Worm (Caenorhabditis elegans): ENCODE results near the gene tsen-2.

Gene tsen-2

DNA sequence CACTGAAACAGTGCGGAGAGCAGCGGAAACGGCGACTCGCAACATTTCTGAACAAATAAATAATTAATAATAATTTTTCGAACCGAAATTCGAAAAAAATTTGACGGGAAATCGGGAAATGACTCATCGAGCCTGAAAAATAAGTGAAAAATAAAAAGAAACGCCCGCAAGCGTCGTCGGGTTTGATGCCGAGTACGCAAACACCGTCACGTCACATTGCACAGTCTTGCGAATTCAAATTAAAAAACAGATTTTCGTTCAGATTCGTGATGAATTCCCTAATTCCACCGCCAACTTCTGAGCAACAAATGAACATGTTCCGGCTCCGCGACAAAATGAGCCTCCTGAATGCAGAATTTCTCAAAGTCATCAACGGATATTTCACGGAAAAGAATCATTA lies 17.6 kb upstream of the tsen-2 start, which contains the start of the genes ndab-1 and npp-16:
ndab-1 (minus strand) TSS at position 47 of the 400 bp plus-strand sequence.
npp-16 (plus strand) TSS at position 263 of the 400 bp plus-strand sequence.
- peak in 1 of 2 experiments; percentile 1 for TF ChIP-seq mdl-1 (tag; optimal IDR thresholded peaks at IDR 0.05)
- no peak for TF ChIP-seq tlp-1 (tag; optimal IDR thresholded peaks at IDR 0.05)
- peak; percentile 47 for TF ChIP-seq dsc-1 (tag; optimal IDR thresholded peaks at IDR 0.05)
- peak; percentile 51 for TF ChIP-seq nhr-47 (tag; optimal IDR thresholded peaks at IDR 0.05)
- TF ChIP-seq nhr-20 (tag; optimal IDR thresholded peaks at IDR 0.05), result peak; percentile 35
- no peak for TF ChIP-seq irx-1 (tag; optimal IDR thresholded peaks at IDR 0.05)
- peak; percentile 38 to 51 for TF ChIP-seq lin-35 (GFP tag; optimal IDR thresholded peaks at IDR 0.05)
- TF ChIP-seq mab-9 (GFP tag; IDR thresholded peaks at IDR 0.05), result no peak
- TF ChIP-seq pag-3 (tag; optimal IDR thresholded peaks at IDR 0.05; ENCODE audit: borderline replicate concordance, insufficient read depth), result no peak
- peak; percentile 75 for TF ChIP-seq unc-130 (tag; optimal IDR thresholded peaks at IDR 0.05)
- no peak for TF ChIP-seq sup-37 (GFP tag; optimal IDR thresholded peaks at IDR 0.05)
- no peak for TF ChIP-seq vab-15 (tag; optimal IDR thresholded peaks at IDR 0.05)
- TF ChIP-seq nhr-90 (tag; optimal IDR thresholded peaks at IDR 0.05; ENCODE audit: poor library complexity), result peak; percentile 22
- TF ChIP-seq ces-1 (GFP tag; optimal IDR thresholded peaks at IDR 0.05), result no peak
- no peak for TF ChIP-seq zag-1 (tag; optimal IDR thresholded peaks at IDR 0.05)
- TF ChIP-seq hpl-2 (GFP tag; optimal IDR thresholded peaks at IDR 0.05), result no peak
- peak; percentile 54 for TF ChIP-seq rnt-1 (tag; optimal IDR thresholded peaks at IDR 0.05)
- peak; percentile 53 for TF ChIP-seq snu-23 (GFP tag; optimal IDR thresholded peaks at IDR 0.05)
- TF ChIP-seq lin-13 (GFP tag; optimal IDR thresholded peaks at IDR 0.05), result no peak
- peak; percentile 39 for TF ChIP-seq ceh-8 (GFP tag; optimal IDR thresholded peaks at IDR 0.05)
- no peak for TF ChIP-seq fkh-10 (GFP tag; optimal IDR thresholded peaks at IDR 0.05)
- TF ChIP-seq tbx-2 (tag; optimal IDR thresholded peaks at IDR 0.05), result peak; percentile 33
- TF ChIP-seq ama-1 (optimal IDR thresholded peaks at IDR 0.05), result no peak
- no peak for TF ChIP-seq unc-62 (GFP tag; optimal IDR thresholded peaks at IDR 0.05)
- TF ChIP-seq C04F5.9 (tag; optimal IDR thresholded peaks at IDR 0.05), result peak; percentile 3
- no peak for TF ChIP-seq C16A3.4 (tag; optimal IDR thresholded peaks at IDR 0.05)
- no peak for TF ChIP-seq fkh-8 (tag; optimal IDR thresholded peaks at IDR 0.05)
- TF ChIP-seq nhr-28 (tag; optimal IDR thresholded peaks at IDR 0.05), result no peak
- no peak for TF ChIP-seq lir-3 (tag; optimal IDR thresholded peaks at IDR 0.05; ENCODE audit: poor library complexity)
- peak; percentile 16 for TF ChIP-seq sox-4 (tag; optimal IDR thresholded peaks at IDR 0.05)
- peak; percentile 52 for TF ChIP-seq lsy-2 (tag; optimal IDR thresholded peaks at IDR 0.05)
- no peak for TF ChIP-seq nhr-85 (tag)
- TF ChIP-seq blmp-1 (tag; optimal IDR thresholded peaks at IDR 0.05), result no peak
- TF ChIP-seq ceh-82 (tag; optimal IDR thresholded peaks at IDR 0.05), result peak in 2 of 3 experiments; percentile 17 to 38
- TF ChIP-seq alr-1 (tag; optimal IDR thresholded peaks at IDR 0.05; ENCODE audit: borderline replicate concordance), result no peak
- no peak for TF ChIP-seq mef-2 (tag; optimal IDR thresholded peaks at IDR 0.05)
- no peak for TF ChIP-seq efl-3 (GFP tag; optimal IDR thresholded peaks at IDR 0.05)
- no peak for TF ChIP-seq lin-14 (GFP tag; optimal IDR thresholded peaks at IDR 0.05)
- peak; percentile 40 to 66 for TF ChIP-seq efl-1 (optimal IDR thresholded peaks at IDR 0.05)
- TF ChIP-seq efl-1 (GFP tag; optimal IDR thresholded peaks at IDR 0.05 in 1 of 2), result peak; percentile 62 to 96
- TF ChIP-seq grh-1 (GFP tag; IDR thresholded peaks at IDR 0.05), result no peak
- peak; percentile 28 for TF ChIP-seq xbp-1 (tag; optimal IDR thresholded peaks at IDR 0.05)
- no peak for TF ChIP-seq egl-13 (tag; optimal IDR thresholded peaks at IDR 0.05)
- TF ChIP-seq fos-1 (tag; optimal IDR thresholded peaks at IDR 0.05), result no peak
- 0 out of 2 replicates have a peak, but pooled peaks have one; percentile 13 for TF ChIP-seq isw-1 (GFP tag; IDR thresholded peaks at IDR 0.05)
- no peak for TF ChIP-seq nhr-76 (tag; optimal IDR thresholded peaks at IDR 0.05)
- peak; percentile 96 for TF ChIP-seq F16B12.6 (tag; optimal IDR thresholded peaks at IDR 0.05)
- TF ChIP-seq pax-3 (tag; optimal IDR thresholded peaks at IDR 0.05), result no peak
- no peak for TF ChIP-seq nhr-71 (tag; optimal IDR thresholded peaks at IDR 0.05)
- TF ChIP-seq nhr-237 (tag; optimal IDR thresholded peaks at IDR 0.05), result no peak
- no peak for TF ChIP-seq unc-30 (tag; optimal IDR thresholded peaks at IDR 0.05)
- TF ChIP-seq ceh-88 (GFP tag; IDR thresholded peaks at IDR 0.05), result no peak
- no peak for TF ChIP-seq lin-39 (tag; optimal IDR thresholded peaks at IDR 0.05)
- TF ChIP-seq ztf-4 (tag; optimal IDR thresholded peaks at IDR 0.05), result no peak

Data from whole organism, L1 larva.